Worm (Caenorhabditis elegans): ENCODE data around the gene C05G5.3.

Gene C05G5.3

ce11 chrX:14786821-14787556, 35.2 kb upstream of the C05G5.3 start:
- no peak for TF ChIP-seq C06A6.2 (GFP tag; conservative IDR thresholded peaks at IDR 0.05)
- peak; percentile 5 for TF ChIP-seq lin-40 (tag; optimal IDR thresholded peaks at IDR 0.05)
- no peak for TF ChIP-seq tbp1 (GFP tag; optimal IDR thresholded peaks at IDR 0.05)
- TF ChIP-seq chd-7 (tag; optimal IDR thresholded peaks at IDR 0.05), result no peak
- no peak for TF ChIP-seq athp-1 (tag; optimal IDR thresholded peaks at IDR 0.05)
- no peak for TF ChIP-seq Y67H2A.10 (GFP tag; conservative IDR thresholded peaks at IDR 0.05)
- TF ChIP-seq madf-3 (GFP tag; IDR thresholded peaks at IDR 0.05), result no peak
- TF ChIP-seq somi-1 (GFP tag; optimal IDR thresholded peaks at IDR 0.05), result peak; percentile 19
- TF ChIP-seq Y79H2A.3 (GFP tag; conservative IDR thresholded peaks at IDR 0.05), result no peak
- TF ChIP-seq sdz-38 (tag; optimal IDR thresholded peaks at IDR 0.05), result no peak
- TF ChIP-seq nhr-80 (tag; optimal IDR thresholded peaks at IDR 0.05), result peak; percentile 35

ce11 chrX:14783434-14784142, 31.8 kb upstream of the C05G5.3 start:
- TF ChIP-seq sptf-2 (GFP tag; optimal IDR thresholded peaks at IDR 0.05) (no peak), ceh-40 (GFP tag; IDR thresholded peaks at IDR 0.05) (no peak), egl-44 (GFP tag; IDR thresholded peaks at IDR 0.05) (0 out of 2 replicates have a peak, but pooled peaks have one; percentile 32), ztf-22 (GFP tag; optimal IDR thresholded peaks at IDR 0.05) (peak; percentile 54), mes-4 (tag; optimal IDR thresholded peaks at IDR 0.05) (no peak), lin-40 (tag; optimal IDR thresholded peaks at IDR 0.05) (peak; percentile 70), Y53G8AR.9 (GFP tag; conservative IDR thresholded peaks at IDR 0.05) (no peak), mcd-1 (GFP tag; IDR thresholded peaks at IDR 0.05) (no peak), sea-2 (GFP tag; IDR thresholded peaks at IDR 0.05) (no peak), ztf-28 (GFP tag; IDR thresholded peaks at IDR 0.05) (no peak), ztf-26 (tag; optimal IDR thresholded peaks at IDR 0.05) (no peak), nhr-179 (tag; optimal IDR thresholded peaks at IDR 0.05) (no peak), hmg-20 (GFP tag; IDR thresholded peaks at IDR 0.05) (no peak), dox-1 (GFP tag; IDR thresholded peaks at IDR 0.05) (peak; percentile 43), F57C9.4 (tag; optimal IDR thresholded peaks at IDR 0.05) (no peak), hrde-1 (tag; optimal IDR thresholded peaks at IDR 0.05; ENCODE audit: borderline replicate concordance) (no peak), madf-3 (GFP tag; IDR thresholded peaks at IDR 0.05) (no peak), hmg-1.2 (GFP tag; IDR thresholded peaks at IDR 0.05) (no peak), tbx-9 (tag; optimal IDR thresholded peaks at IDR 0.05; ENCODE audit: borderline replicate concordance) (no peak), bed-1 (GFP tag; IDR thresholded peaks at IDR 0.05) (no peak), chd-7 (tag; optimal IDR thresholded peaks at IDR 0.05) (peak; percentile 22), let-607 (tag; optimal IDR thresholded peaks at IDR 0.05) (peak; percentile 71 to 89), hlh-26 (GFP tag; conservative IDR thresholded peaks at IDR 0.05) (no peak), B0019.2 (GFP tag; conservative IDR thresholded peaks at IDR 0.05) (no peak), attf-6 (GFP tag; IDR thresholded peaks at IDR 0.05) (no peak), ceh-27 (GFP tag; optimal IDR thresholded peaks at IDR 0.05) (no peak), C06A6.2 (GFP tag; conservative IDR thresholded peaks at IDR 0.05) (no peak), B0261.1 (tag; optimal IDR thresholded peaks at IDR 0.05) (no peak), madf-8 (GFP tag; conservative IDR thresholded peaks at IDR 0.05) (no peak), madf-10 (tag; optimal IDR thresholded peaks at IDR 0.05) (peak; percentile 66), aptf-3 (GFP tag; IDR thresholded peaks at IDR 0.05) (no peak), ceh-79 (tag; optimal IDR thresholded peaks at IDR 0.05) (no peak), unc-62 (GFP tag; optimal IDR thresholded peaks at IDR 0.05) (peak; percentile 27), let-526 (GFP tag; IDR thresholded peaks at IDR 0.05) (no peak), mxl-1 (tag; optimal IDR thresholded peaks at IDR 0.05) (no peak), ztf-18 (tag; optimal IDR thresholded peaks at IDR 0.05) (no peak), D2030.7 (GFP tag; IDR thresholded peaks at IDR 0.05) (no peak), F57A8.1 (GFP tag; optimal IDR thresholded peaks at IDR 0.05) (no peak), nfyb-1 (GFP tag; IDR thresholded peaks at IDR 0.05) (no peak)
